Fruit fly (Drosophila melanogaster): ENCODE data around the gene Sfp93F.

Sfp93F gene

DNA sequence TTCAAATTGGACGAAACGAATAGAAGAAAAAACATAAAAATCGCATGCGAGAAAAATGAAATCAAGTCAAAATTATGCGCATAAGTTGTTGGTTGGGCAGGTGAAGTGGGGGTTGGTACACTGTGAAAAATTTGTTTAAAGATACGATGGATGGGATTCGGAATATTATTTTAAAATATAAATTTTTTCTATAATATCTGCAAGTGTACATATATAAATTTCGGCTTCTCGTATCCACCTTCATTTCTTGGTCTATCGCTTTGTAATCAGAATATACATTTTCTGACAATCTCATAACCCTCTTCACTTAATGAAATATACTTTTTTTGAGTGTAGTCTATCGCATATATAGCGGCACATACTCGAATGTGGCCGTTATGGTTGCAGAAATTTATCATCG, 32.8 kb downstream of the Sfp93F start (continued):
- TF ChIP-seq CG31627 (GFP tag; optimal IDR thresholded peaks at IDR 0.05) (no peak), CG11902 (GFP tag; optimal IDR thresholded peaks at IDR 0.05) (no peak), pdm3 (GFP tag; optimal IDR thresholded peaks at IDR 0.05) (peak; percentile 49), fd85E (GFP tag; optimal IDR thresholded peaks at IDR 0.05) (no peak), Eip78C (GFP tag) (peak; percentile 89), CG1621 (tag; optimal IDR thresholded peaks at IDR 0.05) (no peak), CG6163 (GFP tag; IDR thresholded peaks at IDR 0.05) (peak; percentile 43; the same call in 1 of the 3 replicates), Met (GFP tag; optimal IDR thresholded peaks at IDR 0.05) (peak; percentile 42)

DNA sequence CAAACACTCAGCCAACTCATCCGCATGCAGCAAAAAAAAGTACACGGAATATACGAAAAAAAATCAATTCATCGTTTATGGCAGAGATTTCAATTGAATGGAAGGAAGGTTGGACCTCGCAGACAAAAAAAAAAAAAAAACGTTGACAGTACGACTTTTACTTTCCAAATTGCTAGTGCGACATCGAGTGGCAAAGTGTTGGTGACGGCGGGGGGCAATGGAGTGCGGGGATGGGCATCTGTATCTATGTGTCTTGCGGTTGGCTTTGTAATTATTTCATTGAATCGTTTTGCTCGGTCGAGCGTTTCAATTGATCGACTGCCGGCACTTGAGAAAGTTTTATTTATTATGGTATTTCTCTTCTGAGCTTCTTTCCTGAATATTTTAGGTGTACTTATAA, 34.6 kb downstream of the Sfp93F start:
- no peak for TF ChIP-seq CG8119 (GFP tag; IDR thresholded peaks at IDR 0.05)
- TF ChIP-seq svp (GFP tag): no peak
- TF ChIP-seq fd59A (GFP tag; optimal IDR thresholded peaks at IDR 0.05): no peak
- no peak for TF ChIP-seq CG6854 (GFP tag; optimal IDR thresholded peaks at IDR 0.05)
- TF ChIP-seq CG16779 (tag; optimal IDR thresholded peaks at IDR 0.05): no peak
- no peak for TF ChIP-seq CG10669 (GFP tag; optimal IDR thresholded peaks at IDR 0.05)
- no peak for TF ChIP-seq CG1621 (tag; optimal IDR thresholded peaks at IDR 0.05)

DNA sequence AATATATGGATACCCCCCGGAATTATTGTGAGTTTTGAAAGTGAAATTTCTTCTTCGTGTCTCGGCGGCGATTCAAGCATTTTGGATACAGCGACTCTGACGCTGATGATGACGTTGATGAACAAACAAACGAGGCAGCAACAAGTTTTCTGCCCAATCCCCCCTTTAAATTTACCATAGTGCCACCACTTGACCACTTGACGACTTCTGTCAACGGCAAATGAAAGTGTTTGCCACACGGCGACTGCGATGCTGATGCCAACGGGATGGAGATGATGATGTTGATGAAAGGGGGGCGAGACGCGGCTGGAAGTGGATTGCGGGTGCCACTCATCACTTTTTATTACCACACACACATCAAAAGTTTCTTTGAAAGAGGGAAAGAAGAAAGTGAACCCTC, 35.6 kb downstream of the Sfp93F start:
- TF ChIP-seq pdm3 (GFP tag; optimal IDR thresholded peaks at IDR 0.05) (no peak), CG6792 (GFP tag; optimal IDR thresholded peaks at IDR 0.05) (no peak), CG8319 (GFP tag; optimal IDR thresholded peaks at IDR 0.05) (no peak), CG34406 (GFP tag; optimal IDR thresholded peaks at IDR 0.05) (no peak), achi (GFP tag; optimal IDR thresholded peaks at IDR 0.05) (no peak), Blimp-1 (GFP tag; optimal IDR thresholded peaks at IDR 0.05) (peak; percentile 72), CG32006 (GFP tag; optimal IDR thresholded peaks at IDR 0.05) (no peak), svp (GFP tag) (no peak), CG11762 (GFP tag; optimal IDR thresholded peaks at IDR 0.05; ENCODE audit: insufficient read depth) (no peak), CG3032 (tag; optimal IDR thresholded peaks at IDR 0.05) (no peak), Eip78C (GFP tag) (peak; percentile 6), net (GFP tag; optimal IDR thresholded peaks at IDR 0.05) (no peak), CG7368 (GFP tag; optimal IDR thresholded peaks at IDR 0.05) (no peak), Ets96B (tag; optimal IDR thresholded peaks at IDR 0.05) (no peak), CG3919 (GFP tag; optimal IDR thresholded peaks at IDR 0.05) (no peak), lz (GFP tag; optimal IDR thresholded peaks at IDR 0.05) (no peak), spab (GFP tag; optimal IDR thresholded peaks at IDR 0.05) (no peak)

DNA sequence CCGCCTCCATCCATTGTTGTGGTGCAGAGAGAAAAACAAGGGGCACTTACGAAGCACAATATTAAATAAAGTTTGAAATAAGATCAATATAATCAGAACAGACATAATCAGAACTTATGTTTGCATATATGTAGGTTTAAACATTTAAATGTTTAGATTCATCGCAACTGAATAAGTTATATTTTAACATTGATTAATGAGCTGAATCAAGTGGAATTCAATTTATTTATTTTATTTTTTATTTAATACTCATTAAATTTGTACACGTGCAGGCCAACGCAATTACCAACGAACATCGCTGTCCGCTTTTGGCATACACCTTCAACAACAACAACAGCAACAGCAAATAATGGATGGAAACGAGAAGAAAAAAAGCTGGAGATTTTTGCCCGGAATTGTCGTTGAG, 37.2 kb downstream of the Sfp93F start:
- TF ChIP-seq CG31627 (GFP tag; optimal IDR thresholded peaks at IDR 0.05) (peak; percentile 46), Hr38 (GFP tag; optimal IDR thresholded peaks at IDR 0.05) (no peak), CG11762 (GFP tag; optimal IDR thresholded peaks at IDR 0.05; ENCODE audit: insufficient read depth) (peak; percentile 75), CG16779 (tag; optimal IDR thresholded peaks at IDR 0.05) (peak; percentile 72), Met (GFP tag; optimal IDR thresholded peaks at IDR 0.05) (peak; percentile 65), net (GFP tag; optimal IDR thresholded peaks at IDR 0.05) (peak; percentile 83), Sox14 (GFP tag; optimal IDR thresholded peaks at IDR 0.05) (peak; percentile 65), CG32006 (GFP tag; optimal IDR thresholded peaks at IDR 0.05) (peak; percentile 92), CG6163 (GFP tag; IDR thresholded peaks at IDR 0.05) (peak; percentile 80), dac (GFP tag; optimal IDR thresholded peaks at IDR 0.05) (peak; percentile 61), CG3032 (tag; optimal IDR thresholded peaks at IDR 0.05) (peak; percentile 93), CG4318 (GFP tag; optimal IDR thresholded peaks at IDR 0.05) (peak; percentile 83), Lpt (GFP tag; optimal IDR thresholded peaks at IDR 0.05) (peak; percentile 79), OdsH (GFP tag; optimal IDR thresholded peaks at IDR 0.05) (peak; percentile 83), esn (GFP tag; optimal IDR thresholded peaks at IDR 0.05) (peak; percentile 76), Sox15 (GFP tag; optimal IDR thresholded peaks at IDR 0.05) (peak; percentile 69), Blimp-1 (GFP tag; optimal IDR thresholded peaks at IDR 0.05) (peak; percentile 32), CG6854 (GFP tag; optimal IDR thresholded peaks at IDR 0.05) (peak; percentile 0), CG7368 (GFP tag; optimal IDR thresholded peaks at IDR 0.05) (peak; percentile 79), Eip78C (GFP tag) (peak; percentile 96), fd59A (GFP tag; optimal IDR thresholded peaks at IDR 0.05) (peak; percentile 88), CG3919 (GFP tag; optimal IDR thresholded peaks at IDR 0.05) (peak; percentile 86), svp (GFP tag) (peak; percentile 87), Gug (GFP tag; IDR thresholded peaks at IDR 0.05) (peak; percentile 48), CG1621 (tag; optimal IDR thresholded peaks at IDR 0.05) (peak; percentile 80), CG6276 (GFP tag; optimal IDR thresholded peaks at IDR 0.05) (peak; percentile 81), salr (GFP tag; optimal IDR thresholded peaks at IDR 0.05) (peak; percentile 63 to 78), acj6 (GFP tag; optimal IDR thresholded peaks at IDR 0.05) (peak; percentile 85), CG8632 (GFP tag; optimal IDR thresholded peaks at IDR 0.05) (peak; percentile 80), Eip93F (GFP tag; optimal IDR thresholded peaks at IDR 0.05) (peak; percentile 8), dsx (GFP tag; optimal IDR thresholded peaks at IDR 0.05; ENCODE audit: poor library complexity, severe bottlenecking) (peak; percentile 91), fkh (GFP tag; optimal IDR thresholded peaks at IDR 0.05) (no peak)
